Worm (Caenorhabditis elegans): ENCODE results near the gene F52D2.6.

DNA sequence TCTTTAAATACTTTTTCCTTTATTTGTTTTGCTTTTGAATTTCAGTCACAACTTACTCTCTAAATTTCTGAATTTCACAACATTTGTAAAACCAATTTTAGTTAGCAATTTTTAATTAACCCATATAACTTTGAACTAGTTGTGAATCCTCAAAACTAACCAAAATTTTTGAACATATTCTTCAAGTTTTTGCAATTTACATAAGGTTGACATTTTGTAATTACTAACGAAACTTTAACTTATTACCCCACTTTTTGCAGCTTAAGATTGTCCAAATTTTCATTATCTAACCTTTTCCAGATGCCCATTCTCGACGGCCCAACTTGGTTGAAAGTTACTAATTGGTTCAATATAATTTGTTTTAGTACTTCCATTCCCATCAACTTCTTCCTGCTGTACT lies 6.2 kb upstream of the F52D2.6 start, which contains the start of gene str-79:
- TF ChIP-seq cebp-2 (GFP tag; IDR thresholded peaks at IDR 0.05), result no peak
- TF ChIP-seq zfh-2 (GFP tag; conservative IDR thresholded peaks at IDR 0.05), result no peak
- no peak for TF ChIP-seq F52B5.7 (tag; optimal IDR thresholded peaks at IDR 0.05)
- TF ChIP-seq D2030.7 (GFP tag; IDR thresholded peaks at IDR 0.05), result no peak
- no peak for TF ChIP-seq F37B4.10 (GFP tag; IDR thresholded peaks at IDR 0.05)
- TF ChIP-seq pha-4 (tag; optimal IDR thresholded peaks at IDR 0.05), result no peak
- TF ChIP-seq zim-3 (tag; optimal IDR thresholded peaks at IDR 0.05), result no peak
- no peak for TF ChIP-seq mxl-1 (tag; optimal IDR thresholded peaks at IDR 0.05)
- TF ChIP-seq ztf-22 (GFP tag; optimal IDR thresholded peaks at IDR 0.05), result no peak
- TF ChIP-seq tlf-1 (GFP tag; optimal IDR thresholded peaks at IDR 0.05), result no peak
- TF ChIP-seq nhr-179 (tag; optimal IDR thresholded peaks at IDR 0.05), result no peak
- no peak for TF ChIP-seq snpc-1.3 (tag; optimal IDR thresholded peaks at IDR 0.05; ENCODE audit: insufficient read depth)
- TF ChIP-seq F39B2.1 (GFP tag; IDR thresholded peaks at IDR 0.05), result no peak
